Worm (Caenorhabditis elegans) whole organism, L4 larva: ENCODE results near the gene gon-4.

Experiments used
- F10B5.3 ChIP-seq: sonication (generic microtip); optimal IDR thresholded peaks from 2 replicates; lab custom pipeline; 2016; ENCODE audit warnings: mild to moderate bottlenecking, missing genetic modification characterization, missing compliant biosample characterization
- F37D6.2 ChIP-seq: sonication (generic microtip); optimal IDR thresholded peaks from 2 replicates; lab custom pipeline; 2016; ENCODE audit warnings: mild to moderate bottlenecking, missing genetic modification characterization, missing compliant biosample characterization
- T26A8.4 ChIP-seq: fragments of 200-800 bp; sonication (Bioruptor generic); IDR thresholded peaks from 2 replicates; pipeline ENCODE4 v1.3.6; 2022; ENCODE audit warnings: missing genetic modification characterization, missing compliant biosample characterization
- Y48G9A.11 ChIP-seq: fragments of 200-800 bp; sonication (Bioruptor generic); IDR thresholded peaks from 2 replicates; pipeline ENCODE4 v1.3.6; 2022; ENCODE audit warnings: missing genetic modification reagents, missing genetic modification characterization, missing compliant biosample characterization
- Y75B8A.6 ChIP-seq: fragments of 200-800 bp; sonication (Bioruptor generic); IDR thresholded peaks from 2 replicates; pipeline ENCODE4 v1.3.6; 2022; ENCODE audit warnings: missing genetic modification reagents, missing genetic modification characterization, missing compliant biosample characterization
- ZK337.2 ChIP-seq: fragments of 200-800 bp; sonication (Bioruptor generic); IDR thresholded peaks from 2 replicates; pipeline ENCODE4 v1.3.6; 2022; ENCODE audit warnings: missing genetic modification reagents, missing genetic modification characterization, missing compliant biosample characterization
- aha-1 ChIP-seq: fragments of 150-350 bp; peaks from one replicate; lab custom pipeline; 2014; ENCODE audit warnings: missing biosample characterization, missing genetic modification characterization
- ama-1 ChIP-seq: fragments of 150-350 bp; optimal IDR thresholded peaks from 2 replicates; lab custom pipeline; 2014; ENCODE audit warnings: inconsistent platforms, mixed read lengths
- arid-1 ChIP-seq: fragments of 200-800 bp; sonication (Bioruptor generic); conservative IDR thresholded peaks from 2 replicates; pipeline ENCODE4 v1.3.6; 2022; ENCODE audit warnings: missing genetic modification reagents, missing genetic modification characterization, missing compliant biosample characterization
- ceh-20 ChIP-seq: fragments of 200-800 bp; sonication (Bioruptor generic); IDR thresholded peaks from 2 replicates; pipeline ENCODE4 v1.3.6; 2022; ENCODE audit warnings: missing genetic modification reagents, missing genetic modification characterization, missing compliant biosample characterization
- ceh-28 ChIP-seq: fragments of 150-350 bp; optimal IDR thresholded peaks from 2 replicates; lab custom pipeline; 2014; ENCODE audit warnings: missing biosample characterization, missing genetic modification reagents, missing genetic modification characterization
- ceh-44 ChIP-seq: fragments of 200-800 bp; sonication (Bioruptor generic); IDR thresholded peaks from 2 replicates; pipeline ENCODE4 v1.3.6; 2022; ENCODE audit warnings: missing genetic modification reagents, missing genetic modification characterization, missing compliant biosample characterization
- daf-12 ChIP-seq: fragments of 150-350 bp; optimal IDR thresholded peaks from 2 replicates; lab custom pipeline; 2014; ENCODE audit warnings: missing biosample characterization, missing genetic modification reagents, missing genetic modification characterization
- dpl-1 ChIP-seq: fragments of 150-350 bp; optimal IDR thresholded peaks from 2 replicates; lab custom pipeline; 2014; ENCODE audit warnings: missing biosample characterization, missing genetic modification reagents, missing genetic modification characterization
- dve-1 ChIP-seq: sonication (generic microtip); optimal IDR thresholded peaks from 2 replicates; lab custom pipeline; 2017; ENCODE audit warnings: antibody characterized with exemption, mild to moderate bottlenecking, missing genetic modification characterization, missing compliant biosample characterization; ENCODE audit not compliant: insufficient read depth
- egl-27 ChIP-seq: sonication (generic microtip); optimal IDR thresholded peaks from 3 replicates; lab custom pipeline; 2017; ENCODE audit warnings: missing biosample characterization, missing genetic modification reagents, missing genetic modification characterization
- egl-43 ChIP-seq: fragments of 200-800 bp; sonication (Bioruptor generic); IDR thresholded peaks from 2 replicates; pipeline ENCODE4 v1.3.6; 2022; ENCODE audit warnings: missing genetic modification reagents, missing genetic modification characterization, missing compliant biosample characterization
- fkh-10 ChIP-seq: fragments of 150-350 bp; optimal IDR thresholded peaks from 2 replicates; lab custom pipeline; 2014; ENCODE audit warnings: missing biosample characterization, missing genetic modification reagents, missing genetic modification characterization
- fos-1 ChIP-seq: fragments of 150-350 bp; optimal IDR thresholded peaks from 2 replicates; lab custom pipeline; 2014; ENCODE audit warnings: missing biosample characterization, missing genetic modification characterization
- hlh-30 ChIP-seq: sonication (generic microtip); optimal IDR thresholded peaks from 2 replicates; lab custom pipeline; 2017; ENCODE audit warnings: antibody characterized with exemption, mild to moderate bottlenecking, missing genetic modification characterization, missing compliant biosample characterization; ENCODE audit not compliant: insufficient read depth
- lim-7 ChIP-seq: fragments of 200-800 bp; sonication (Bioruptor generic); IDR thresholded peaks from 2 replicates; pipeline ENCODE4 v1.3.6; 2022; ENCODE audit warnings: missing genetic modification characterization, missing compliant biosample characterization
- lin-39 ChIP-seq: fragments of 150-350 bp; optimal IDR thresholded peaks from 2 replicates; lab custom pipeline; 2014; ENCODE audit warnings: missing biosample characterization, missing genetic modification reagents, missing genetic modification characterization
- lsy-2 ChIP-seq, 2 experiments: fragments of 150-350 bp in 1 of 2; sonication (generic microtip) in 1 of 2; optimal IDR thresholded peaks; 2 replicates each; lab custom pipeline; 2014 to 2017; ENCODE audit warnings: missing biosample characterization in 2 of 2, missing genetic modification characterization in 2 of 2
- mdl-1 ChIP-seq, 2 experiments: fragments of 150-350 bp in 1 of 2; sonication (generic microtip) in 1 of 2; optimal IDR thresholded peaks; 2 replicates each; lab custom pipeline; 2014 to 2017; ENCODE audit warnings: missing biosample characterization in 2 of 2, missing genetic modification characterization in 2 of 2
- mes-2 ChIP-seq: sonication (generic microtip); optimal IDR thresholded peaks from 2 replicates; lab custom pipeline; 2016; ENCODE audit warnings: missing genotype, mild to moderate bottlenecking, missing genetic modification characterization, missing compliant biosample characterization; ENCODE audit not compliant: poor library complexity, severe bottlenecking
- mxl-3 ChIP-seq: fragments of 200-800 bp; sonication (Bioruptor generic); optimal IDR thresholded peaks from 2 replicates; lab custom pipeline; 2018; ENCODE audit warnings: mild to moderate bottlenecking, missing genetic modification characterization, missing compliant biosample characterization
- nhr-111 ChIP-seq: fragments of 200-800 bp; sonication (Bioruptor generic); optimal IDR thresholded peaks from 2 replicates; lab custom pipeline; 2018; ENCODE audit warnings: mild to moderate bottlenecking, missing genetic modification characterization, missing compliant biosample characterization
- nhr-25 ChIP-seq: sonication (generic microtip); optimal IDR thresholded peaks from 2 replicates; lab custom pipeline; 2017; ENCODE audit warnings: missing genetic modification characterization, mild to moderate bottlenecking, missing compliant biosample characterization, antibody characterized with exemption, moderate library complexity, borderline replicate concordance; ENCODE audit not compliant: insufficient read depth
- nhr-28 ChIP-seq: fragments of 150-350 bp; optimal IDR thresholded peaks from 2 replicates; lab custom pipeline; 2014; ENCODE audit warnings: missing biosample characterization, missing genetic modification characterization
- nhr-42 ChIP-seq: fragments of 200-800 bp; sonication (Bioruptor generic); IDR thresholded peaks from 2 replicates; pipeline ENCODE4 v1.3.6; 2022; ENCODE audit warnings: missing genetic modification characterization, missing compliant biosample characterization
- nhr-6 ChIP-seq: fragments of 150-350 bp; optimal IDR thresholded peaks from 2 replicates; lab custom pipeline; 2014; ENCODE audit warnings: missing biosample characterization, missing genetic modification characterization
- nhr-76 ChIP-seq: fragments of 150-350 bp; optimal IDR thresholded peaks from 2 replicates; lab custom pipeline; 2014; ENCODE audit warnings: missing biosample characterization, missing genetic modification characterization
- pha-4 ChIP-seq, 2 experiments: fragments of 150-350 bp in 1 of 2; fragments of 200-800 bp in 1 of 2; sonication (Bioruptor generic) in 1 of 2; IDR thresholded peaks in 1 of 2; optimal IDR thresholded peaks in 1 of 2; 2 replicates each; pipeline versions ENCODE4 v1.3.6 to Lab custom; 2014 to 2022; ENCODE audit warnings: missing genetic modification characterization in 2 of 2, missing genetic modification reagents in 2 of 2, missing biosample characterization in 1 of 2, missing compliant biosample characterization in 1 of 2
- pqm-1 ChIP-seq: sonication (generic microtip); optimal IDR thresholded peaks from 2 replicates; lab custom pipeline; 2017; ENCODE audit warnings: missing biosample characterization, missing genetic modification characterization
- rbr-2 ChIP-seq: sonication (generic microtip); optimal IDR thresholded peaks from 2 replicates; lab custom pipeline; 2016; ENCODE audit warnings: missing genotype, missing genetic modification characterization, missing compliant biosample characterization
- saeg-2 ChIP-seq: fragments of 200-800 bp; sonication (Bioruptor generic); IDR thresholded peaks from 2 replicates; pipeline ENCODE4 v1.3.6; 2022; ENCODE audit warnings: missing genetic modification reagents, missing genetic modification characterization, missing compliant biosample characterization
- snpc-4 ChIP-seq: fragments of 150-350 bp; optimal IDR thresholded peaks from 2 replicates; lab custom pipeline; 2014; ENCODE audit warnings: missing biosample characterization, missing genetic modification characterization
- spr-1 ChIP-seq: sonication (generic microtip); optimal IDR thresholded peaks from 2 replicates; lab custom pipeline; 2016; ENCODE audit warnings: mild to moderate bottlenecking, missing genetic modification characterization, missing compliant biosample characterization
- unc-130 ChIP-seq: sonication (generic microtip); optimal IDR thresholded peaks from 2 replicates; lab custom pipeline; 2016; ENCODE audit warnings: missing genetic modification reagents, missing genetic modification characterization, missing compliant biosample characterization
- vab-7 ChIP-seq: fragments of 200-800 bp; sonication (Bioruptor generic); IDR thresholded peaks from 2 replicates; pipeline ENCODE4 v1.3.6; 2022; ENCODE audit warnings: missing genetic modification reagents, missing genetic modification characterization, missing compliant biosample characterization
- zfp-2 ChIP-seq: sonication (generic microtip); optimal IDR thresholded peaks from 2 replicates; lab custom pipeline; 2016; ENCODE audit warnings: mild to moderate bottlenecking, missing genetic modification characterization, missing compliant biosample characterization
- zip-2 ChIP-seq: fragments of 150-350 bp; optimal IDR thresholded peaks from 2 replicates; lab custom pipeline; 2014; ENCODE audit warnings: missing biosample characterization, missing genetic modification characterization
- ztf-7 ChIP-seq: fragments of 150-350 bp; optimal IDR thresholded peaks from 2 replicates; lab custom pipeline; 2014; ENCODE audit warnings: missing biosample characterization, missing genetic modification characterization

Gene gon-4

DNA sequence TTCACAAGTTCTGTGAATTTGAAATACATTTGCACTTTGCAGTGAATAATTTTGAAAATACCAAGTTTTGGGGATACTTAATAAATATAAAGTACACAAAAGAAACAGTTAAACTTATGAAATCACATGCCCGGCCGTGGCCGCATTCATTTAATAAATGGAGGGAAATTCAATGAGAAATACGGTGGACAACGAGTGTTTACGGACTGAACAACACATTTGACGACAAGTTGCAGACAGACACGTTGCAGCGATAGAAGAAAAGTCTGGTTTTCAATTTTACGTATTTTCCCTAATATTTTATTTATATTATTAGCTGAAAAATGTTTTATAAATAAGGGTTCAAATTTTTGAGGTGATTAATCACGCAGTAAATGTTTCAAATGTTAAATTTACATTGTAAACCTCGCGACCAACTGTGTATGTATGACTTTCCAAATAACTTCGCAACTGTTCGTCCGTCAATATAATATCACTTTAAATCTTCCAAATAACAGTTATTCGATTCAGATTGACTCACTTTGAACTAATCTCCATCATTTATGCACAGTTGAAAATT lies 46.1 kb upstream of the gon-4 start, which contains the start of gene copg-1 (continued):
- peak in 1 of 2 experiments; percentile 96 for TF ChIP-seq lsy-2 (tag; optimal IDR thresholded peaks at IDR 0.05; lab: Kevin White, UChicago)
- TF ChIP-seq daf-12 (tag; lab: Kevin White, UChicago): no peak
- no peak for TF ChIP-seq nhr-25 (tag; lab: Kevin White, UChicago)
- peak; percentile 77 for TF ChIP-seq mes-2
- no peak for TF ChIP-seq ceh-20 (GFP tag; lab: Robert Waterston, UW)
- no peak for TF ChIP-seq nhr-76 (tag; lab: Kevin White, UChicago)
- no peak for TF ChIP-seq pha-4 (GFP tag; IDR thresholded peaks at IDR 0.05; lab: Robert Waterston, UW)
- no peak for TF ChIP-seq pha-4 (tag; optimal IDR thresholded peaks at IDR 0.05; lab: Kevin White, UChicago)
- no peak for TF ChIP-seq fos-1 (tag; lab: Kevin White, UChicago)
- TF ChIP-seq fkh-10: peak; percentile 13
- peak; percentile 28 for TF ChIP-seq nhr-6 (tag; lab: Kevin White, UChicago)
- no peak for TF ChIP-seq lim-7
- TF ChIP-seq zip-2: no peak
- no peak for TF ChIP-seq zfp-2 (tag; lab: Kevin White, UChicago)
- peak; percentile 80 for TF ChIP-seq hlh-30 (tag; lab: Kevin White, UChicago)
- TF ChIP-seq ceh-28 (tag; lab: Kevin White, UChicago): no peak
- no peak for TF ChIP-seq saeg-2 (GFP tag; lab: Robert Waterston, UW)
- no peak for TF ChIP-seq Y75B8A.6 (GFP tag; lab: Robert Waterston, UW)
- TF ChIP-seq nhr-28 (tag; lab: Kevin White, UChicago): peak; percentile 28
- no peak for TF ChIP-seq ZK337.2 (GFP tag; lab: Robert Waterston, UW)
- TF ChIP-seq mxl-3 (GFP tag; lab: Kevin White, UChicago): peak; percentile 11
- TF ChIP-seq unc-130 (GFP tag; lab: Kevin White, UChicago): no peak
- TF ChIP-seq spr-1 (tag; lab: Kevin White, UChicago): no peak
- TF ChIP-seq F10B5.3 (tag; lab: Kevin White, UChicago): no peak
- TF ChIP-seq aha-1 (tag; lab: Kevin White, UChicago): peak; percentile 74
- TF ChIP-seq snpc-4 (tag; lab: Kevin White, UChicago): no peak
- TF ChIP-seq arid-1 (GFP tag; lab: Robert Waterston, UW): no peak
- no peak for TF ChIP-seq lin-39 (tag; lab: Kevin White, UChicago)
- TF ChIP-seq F37D6.2: no peak
- peak; percentile 39 for TF ChIP-seq dve-1 (tag; lab: Kevin White, UChicago)
- TF ChIP-seq rbr-2 (tag; lab: Kevin White, UChicago): peak; percentile 19
- TF ChIP-seq vab-7: no peak
- no peak for TF ChIP-seq egl-27 (tag; lab: Kevin White, UChicago)
- TF ChIP-seq dpl-1 (GFP tag; lab: Kevin White, UChicago): peak; percentile 55
- no peak for TF ChIP-seq egl-43
- TF ChIP-seq pqm-1 (tag; lab: Kevin White, UChicago): no peak
- peak in 1 of 2 experiments; percentile 9 for TF ChIP-seq mdl-1 (tag; optimal IDR thresholded peaks at IDR 0.05; lab: Kevin White, UChicago)
- TF ChIP-seq nhr-111 (GFP tag; lab: Kevin White, UChicago): no peak
- no peak for TF ChIP-seq ama-1
- no peak for TF ChIP-seq ceh-44
- no peak for TF ChIP-seq ztf-7
- no peak for TF ChIP-seq T26A8.4 (GFP tag; lab: Robert Waterston, UW)
- TF ChIP-seq Y48G9A.11 (GFP tag; lab: Robert Waterston, UW): no peak
- no peak for TF ChIP-seq nhr-42 (GFP tag; lab: Robert Waterston, UW)
